Worm (Caenorhabditis elegans) whole organism, late embryonic: ENCODE results near the gene inx-7.
A peak's percentile ranks its signal among the peaks of the same experiment; 100 is the strongest.

Experiments
- C38D4.7 ChIP-seq: fragments of 200-800 bp; sonication (Bioruptor generic); optimal IDR thresholded peaks from 2 replicates; lab custom pipeline; 2018; ENCODE audit warnings: mild to moderate bottlenecking, missing genetic modification characterization, moderate library complexity, missing compliant biosample characterization
- K09A11.1 ChIP-seq: sonication (generic microtip); optimal IDR thresholded peaks from 2 replicates; lab custom pipeline; 2017; ENCODE audit warnings: antibody characterized with exemption, mild to moderate bottlenecking, missing genetic modification characterization, missing compliant biosample characterization; ENCODE audit not compliant: insufficient read depth
- Y22D7AL.16 ChIP-seq: sonication (generic microtip); optimal IDR thresholded peaks from 2 replicates; lab custom pipeline; 2016; ENCODE audit warnings: missing genetic modification characterization, missing compliant biosample characterization
- ahr-1 ChIP-seq: sonication (generic microtip); optimal IDR thresholded peaks from 2 replicates; lab custom pipeline; 2016; ENCODE audit warnings: missing genetic modification characterization, missing compliant biosample characterization
- ceh-14 ChIP-seq: sonication (generic microtip); optimal IDR thresholded peaks from 2 replicates; lab custom pipeline; 2016; ENCODE audit warnings: missing genotype, missing genetic modification characterization, missing compliant biosample characterization
- ceh-24 ChIP-seq: sonication (generic microtip); optimal IDR thresholded peaks from 2 replicates; lab custom pipeline; 2016; ENCODE audit warnings: mild to moderate bottlenecking, missing genetic modification characterization, missing compliant biosample characterization
- ceh-30 ChIP-seq: fragments of 150-350 bp; optimal IDR thresholded peaks from 2 replicates; lab custom pipeline; 2014; ENCODE audit warnings: missing biosample characterization, missing genetic modification characterization
- ceh-31 ChIP-seq: sonication (generic microtip); optimal IDR thresholded peaks from 2 replicates; lab custom pipeline; 2016; ENCODE audit warnings: missing genetic modification characterization, missing compliant biosample characterization
- che-1 ChIP-seq: sonication (generic microtip); optimal IDR thresholded peaks from 2 replicates; lab custom pipeline; 2016; ENCODE audit warnings: mild to moderate bottlenecking, missing genetic modification characterization, missing compliant biosample characterization
- dmd-4 ChIP-seq: sonication (generic microtip); optimal IDR thresholded peaks from 2 replicates; lab custom pipeline; 2016; ENCODE audit warnings: borderline replicate concordance, missing genetic modification characterization, missing compliant biosample characterization
- eyg-1 ChIP-seq: sonication (generic microtip); optimal IDR thresholded peaks from 2 replicates; lab custom pipeline; 2016; ENCODE audit warnings: missing genotype, missing genetic modification characterization, missing compliant biosample characterization
- fkh-10 ChIP-seq: fragments of 150-350 bp; optimal IDR thresholded peaks from 2 replicates; lab custom pipeline; 2014; ENCODE audit warnings: missing biosample characterization, missing genetic modification reagents, missing genetic modification characterization
- gmeb-2 ChIP-seq: sonication (generic microtip); optimal IDR thresholded peaks from 2 replicates; lab custom pipeline; 2016; ENCODE audit warnings: missing genetic modification characterization, inconsistent platforms, missing compliant biosample characterization
- hlh-13 ChIP-seq: fragments of 200-800 bp; sonication (Bioruptor generic); optimal IDR thresholded peaks from 2 replicates; lab custom pipeline; 2018; ENCODE audit warnings: mild to moderate bottlenecking, missing genetic modification characterization, missing compliant biosample characterization
- hlh-15 ChIP-seq: sonication (generic microtip); optimal IDR thresholded peaks from 2 replicates; lab custom pipeline; 2016; ENCODE audit warnings: missing genetic modification characterization, missing compliant biosample characterization
- hlh-6 ChIP-seq: sonication (generic microtip); optimal IDR thresholded peaks from 2 replicates; lab custom pipeline; 2016; ENCODE audit warnings: missing genotype, missing genetic modification characterization, missing compliant biosample characterization
- hlh-8 ChIP-seq: sonication (generic microtip); optimal IDR thresholded peaks from 2 replicates; lab custom pipeline; 2016; ENCODE audit warnings: missing genotype, missing genetic modification characterization, missing compliant biosample characterization
- lim-6 ChIP-seq: sonication (generic microtip); optimal IDR thresholded peaks from 2 replicates; lab custom pipeline; 2016; ENCODE audit warnings: missing genetic modification characterization, missing compliant biosample characterization
- madf-2 ChIP-seq: sonication (generic microtip); optimal IDR thresholded peaks from 2 replicates; lab custom pipeline; 2017; ENCODE audit warnings: missing genetic modification characterization, missing compliant biosample characterization
- mec-3 ChIP-seq: sonication (generic microtip); optimal IDR thresholded peaks from 2 replicates; lab custom pipeline; 2016; ENCODE audit warnings: borderline replicate concordance, missing genetic modification characterization, missing compliant biosample characterization
- nfya-1 ChIP-seq: sonication (generic microtip); optimal IDR thresholded peaks from 2 replicates; lab custom pipeline; 2017; ENCODE audit warnings: missing genetic modification characterization, mild to moderate bottlenecking, missing compliant biosample characterization, antibody characterized with exemption, moderate library complexity
- nhr-232 ChIP-seq: sonication (generic microtip); optimal IDR thresholded peaks from 2 replicates; lab custom pipeline; 2016; ENCODE audit warnings: missing genetic modification characterization, missing compliant biosample characterization
- ref-2 ChIP-seq: sonication (generic microtip); optimal IDR thresholded peaks from 2 replicates; lab custom pipeline; 2016; ENCODE audit warnings: missing genetic modification characterization, missing compliant biosample characterization
- rnt-1 ChIP-seq: sonication (generic microtip); optimal IDR thresholded peaks from 2 replicates; lab custom pipeline; 2016; ENCODE audit warnings: missing genetic modification characterization, missing compliant biosample characterization
- sdc-2 ChIP-seq: sonication (generic microtip); optimal IDR thresholded peaks from 2 replicates; lab custom pipeline; 2016; ENCODE audit warnings: missing genotype, missing genetic modification characterization, missing compliant biosample characterization
- sox-4 ChIP-seq: sonication (generic microtip); optimal IDR thresholded peaks from 2 replicates; lab custom pipeline; 2017; ENCODE audit warnings: mild to moderate bottlenecking, missing genetic modification characterization, inconsistent platforms, missing compliant biosample characterization
- syd-9 ChIP-seq: sonication (generic microtip); optimal IDR thresholded peaks from 2 replicates; lab custom pipeline; 2016; ENCODE audit warnings: mild to moderate bottlenecking, missing genetic modification characterization, moderate library complexity, missing compliant biosample characterization
- ttx-3 ChIP-seq: sonication (generic microtip); optimal IDR thresholded peaks from 2 replicates; lab custom pipeline; 2016; ENCODE audit warnings: missing genetic modification reagents, missing genetic modification characterization, missing compliant biosample characterization
- unc-42 ChIP-seq: sonication (generic microtip); optimal IDR thresholded peaks from 2 replicates; lab custom pipeline; 2016; ENCODE audit warnings: missing genotype, missing genetic modification characterization, missing compliant biosample characterization
- unc-55 ChIP-seq: sonication (generic microtip); optimal IDR thresholded peaks from 2 replicates; lab custom pipeline; 2017; ENCODE audit warnings: missing biosample characterization, missing genetic modification reagents, missing genetic modification characterization

The inx-7 gene

ce11 chrIV:5928957-5929356 lies 17.5 kb downstream of the inx-7 start:
- TF ChIP-seq madf-2 (tag; lab: Kevin White, UChicago) (no peak), Y22D7AL.16 (tag; lab: Kevin White, UChicago) (no peak), hlh-8 (tag; lab: Kevin White, UChicago) (peak; percentile 91), C38D4.7 (no peak), ahr-1 (tag; lab: Kevin White, UChicago) (no peak)
- TF ChIP-seq, all 69 proteins: peak for 1

ce11 chrIV:5927805-5928204 lies 18.6 kb downstream of the inx-7 start:
- TF ChIP-seq unc-42 (tag; lab: Kevin White, UChicago), result peak; percentile 91
- TF ChIP-seq che-1 (tag; lab: Kevin White, UChicago), result no peak

ce11 chrIV:5926643-5927042 lies 19.8 kb downstream of the inx-7 start:
- TF ChIP-seq hlh-13 (GFP tag; lab: Kevin White, UChicago) (no peak), unc-42 (tag; lab: Kevin White, UChicago) (peak; percentile 40), ref-2 (tag; lab: Kevin White, UChicago) (peak; percentile 47), hlh-6 (tag; lab: Kevin White, UChicago) (no peak), nfya-1 (tag; lab: Kevin White, UChicago) (peak; percentile 29), sdc-2 (no peak), hlh-15 (tag; lab: Kevin White, UChicago) (no peak), ceh-31 (tag; lab: Kevin White, UChicago) (peak; percentile 75), unc-55 (GFP tag; lab: Kevin White, UChicago) (no peak), ceh-14 (tag; lab: Kevin White, UChicago) (no peak)

ce11 chrIV:5924241-5924640 lies 22.2 kb downstream of the inx-7 start:
- TF ChIP-seq hlh-15 (tag; lab: Kevin White, UChicago) (no peak), hlh-13 (GFP tag; lab: Kevin White, UChicago) (no peak), ttx-3 (tag; lab: Kevin White, UChicago) (no peak), sox-4 (tag; lab: Kevin White, UChicago) (no peak)
- TF ChIP-seq, all 69 proteins: peak for 0

- TF ChIP-seq hlh-13 (GFP tag; lab: Kevin White, UChicago) (no peak), lim-6 (tag; lab: Kevin White, UChicago) (no peak), ttx-3 (tag; lab: Kevin White, UChicago) (no peak)
Observed at ce11 chrIV:5923112-5923511, 23.3 kb downstream of the inx-7 start.

- no peak for TF ChIP-seq eyg-1 (tag; lab: Kevin White, UChicago)
- TF ChIP-seq ceh-31 (tag; lab: Kevin White, UChicago), result no peak
- no peak for TF ChIP-seq dmd-4 (tag; lab: Kevin White, UChicago)
- TF ChIP-seq gmeb-2 (tag; lab: Kevin White, UChicago), result no peak
- TF ChIP-seq C38D4.7, result no peak
- TF ChIP-seq fkh-10 (GFP tag; lab: Kevin White, UChicago), result no peak
- no peak for TF ChIP-seq syd-9
- no peak for TF ChIP-seq ceh-30
- no peak for TF ChIP-seq K09A11.1 (tag; lab: Kevin White, UChicago)
- no peak for TF ChIP-seq nhr-232 (tag; lab: Kevin White, UChicago)
- no peak for TF ChIP-seq ceh-24 (tag; lab: Kevin White, UChicago)
- TF ChIP-seq sdc-2, result no peak
- TF ChIP-seq mec-3 (tag; lab: Kevin White, UChicago), result no peak
- TF ChIP-seq, all 69 proteins: peak for 0
Observed at ce11 chrIV:5917026-5917425, 29.4 kb downstream of the inx-7 start, which contains the start of gene dhhc-13. Gene dhhc-13, plus strand, starts transcription at chrIV:5917326.

ce11 chrIV:5915152-5915551 lies 31.3 kb downstream of the inx-7 start:
- peak; percentile 91 for TF ChIP-seq unc-42 (tag; lab: Kevin White, UChicago)
- no peak for TF ChIP-seq rnt-1 (tag; lab: Kevin White, UChicago)
- no peak for TF ChIP-seq sox-4 (tag; lab: Kevin White, UChicago)
